Worm (Caenorhabditis elegans): ENCODE data around the gene F56D6.12.

ce11 chrIV:3874417-3874816 is 33.5 kb upstream of the F56D6.12 start:
- TF ChIP-seq cog-1 (tag; optimal IDR thresholded peaks at IDR 0.05), result no peak
- no peak for TF ChIP-seq klf-2 (GFP tag; conservative IDR thresholded peaks at IDR 0.05)
- TF ChIP-seq tab-1 (GFP tag; IDR thresholded peaks at IDR 0.05), result no peak
- TF ChIP-seq med-1 (GFP tag; optimal IDR thresholded peaks at IDR 0.05; ENCODE audit: insufficient read depth), result no peak
- TF ChIP-seq flt-1 (GFP tag; IDR thresholded peaks at IDR 0.05), result no peak
- no peak for TF ChIP-seq ztf-29 (GFP tag; IDR thresholded peaks at IDR 0.05)
- TF ChIP-seq ztf-23 (GFP tag; IDR thresholded peaks at IDR 0.05), result no peak
- no peak for TF ChIP-seq T22C8.4 (GFP tag; IDR thresholded peaks at IDR 0.05)
- TF ChIP-seq ref-1 (GFP tag; conservative IDR thresholded peaks at IDR 0.05), result no peak

Measured in whole organism, midembryonic.